Worm (Caenorhabditis elegans): ENCODE data around the gene F58E2.3.

Gene F58E2.3

DNA sequence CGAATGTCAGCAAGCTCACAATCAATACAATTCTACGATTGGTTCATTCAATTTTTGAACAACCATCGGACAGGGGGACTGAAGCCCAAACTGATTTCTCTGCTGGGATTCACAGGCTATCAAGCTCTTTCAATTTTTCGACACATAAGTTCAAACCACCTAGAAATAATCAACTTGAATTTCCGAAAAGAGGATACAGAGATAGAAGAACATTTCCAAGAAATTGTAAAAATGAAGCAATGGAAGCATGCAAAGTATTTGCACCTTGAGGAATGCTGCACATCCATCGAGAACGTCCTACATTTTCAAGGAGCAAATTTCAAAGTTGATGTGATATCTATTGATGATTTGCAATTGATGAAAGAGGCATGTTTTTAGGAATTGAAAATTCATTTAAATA is 523 bp downstream of the F58E2.3 start:
- TF ChIP-seq mab-5 (tag; optimal IDR thresholded peaks at IDR 0.05), result no peak
- TF ChIP-seq snpc-4 (tag; optimal IDR thresholded peaks at IDR 0.05), result no peak
- TF ChIP-seq ama-1 (optimal IDR thresholded peaks at IDR 0.05), result no peak
- TF ChIP-seq nhr-12 (tag; optimal IDR thresholded peaks at IDR 0.05), result no peak
- no peak for TF ChIP-seq ztf-1 (GFP tag; conservative IDR thresholded peaks at IDR 0.05)
- no peak for TF ChIP-seq nhr-10 (tag; optimal IDR thresholded peaks at IDR 0.05)
- TF ChIP-seq nhr-25 (tag; optimal IDR thresholded peaks at IDR 0.05), result no peak
- no peak for TF ChIP-seq ceh-82 (tag; optimal IDR thresholded peaks at IDR 0.05)
- TF ChIP-seq lin-11 (tag; optimal IDR thresholded peaks at IDR 0.05), result no peak
- TF ChIP-seq fos-1 (tag; optimal IDR thresholded peaks at IDR 0.05), result no peak
- TF ChIP-seq mbf-1 (tag; optimal IDR thresholded peaks at IDR 0.05), result no peak
- no peak for TF ChIP-seq egl-27 (tag; optimal IDR thresholded peaks at IDR 0.05)
- TF ChIP-seq alr-1 (tag; optimal IDR thresholded peaks at IDR 0.05), result no peak
- no peak for TF ChIP-seq elt-3 (tag; optimal IDR thresholded peaks at IDR 0.05)
- TF ChIP-seq nhr-11 (tag; optimal IDR thresholded peaks at IDR 0.05), result no peak
- TF ChIP-seq lsy-2 (tag; optimal IDR thresholded peaks at IDR 0.05), result no peak
- TF ChIP-seq unc-39 (tag; optimal IDR thresholded peaks at IDR 0.05), result no peak
- TF ChIP-seq crh-2 (tag; optimal IDR thresholded peaks at IDR 0.05), result no peak
- no peak for TF ChIP-seq blmp-1 (tag; optimal IDR thresholded peaks at IDR 0.05; ENCODE audit: insufficient read depth)

DNA sequence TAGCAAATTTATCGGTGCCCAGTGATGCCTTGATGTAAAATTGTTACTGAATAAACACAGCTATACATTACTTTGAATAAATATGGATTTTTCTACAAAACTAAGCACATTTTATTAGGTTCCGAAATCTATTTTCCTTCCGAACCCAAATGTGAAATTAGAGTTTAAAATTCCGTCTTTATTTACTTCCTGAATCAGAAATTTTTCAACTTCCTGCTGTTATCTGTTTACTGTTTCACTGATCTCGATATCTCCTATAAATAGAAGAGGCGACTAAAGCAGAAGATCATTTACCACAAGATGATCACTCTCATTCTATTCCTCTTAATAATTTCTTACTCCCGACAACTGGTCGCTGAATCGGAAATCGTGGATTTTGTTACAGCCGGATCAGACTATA is 2.5 kb downstream of the F58E2.3 start, which contains the start of gene F58E2.2:
Gene F58E2.2 (plus strand): TSS at position 301 of the 400 bp plus-strand sequence.
- TF ChIP-seq nhr-6 (tag; optimal IDR thresholded peaks at IDR 0.05) (no peak), unc-55 (GFP tag; optimal IDR thresholded peaks at IDR 0.05) (no peak), lin-13 (GFP tag; optimal IDR thresholded peaks at IDR 0.05) (no peak), blmp-1 (tag; optimal IDR thresholded peaks at IDR 0.05; ENCODE audit: insufficient read depth) (no peak), nhr-10 (tag; optimal IDR thresholded peaks at IDR 0.05) (no peak), gmeb-1 (tag; optimal IDR thresholded peaks at IDR 0.05) (no peak), lin-39 (tag; optimal IDR thresholded peaks at IDR 0.05) (no peak), elt-3 (tag; optimal IDR thresholded peaks at IDR 0.05) (no peak), ama-1 (optimal IDR thresholded peaks at IDR 0.05) (no peak), crh-2 (tag; optimal IDR thresholded peaks at IDR 0.05) (no peak), C34F6.9 (tag; optimal IDR thresholded peaks at IDR 0.05) (no peak)

DNA sequence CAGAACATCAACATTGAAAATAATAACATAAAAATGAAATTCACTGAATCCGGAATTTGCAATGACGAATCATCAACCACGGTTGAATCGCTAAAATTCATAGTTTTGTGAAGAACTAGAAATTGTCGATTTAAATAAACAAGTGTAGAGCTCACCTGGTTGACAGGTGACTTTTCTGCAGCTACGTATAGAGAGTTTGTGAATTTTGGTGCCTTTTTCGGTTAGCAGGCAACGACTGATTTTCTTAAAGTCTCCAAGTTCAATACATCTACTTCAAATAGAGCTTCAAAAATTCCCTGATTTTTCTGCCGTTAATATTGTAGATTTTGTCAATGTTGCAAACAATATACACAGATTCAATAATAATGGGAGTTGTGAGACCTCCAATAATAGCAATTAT is 9.9 kb downstream of the F58E2.3 start, which contains the start of gene srz-69:
Gene srz-69 (minus strand): TSS at position 101 of the 400 bp plus-strand sequence.
- TF ChIP-seq sma-3 (GFP tag; optimal IDR thresholded peaks at IDR 0.05) (no peak), unc-62 (GFP tag; optimal IDR thresholded peaks at IDR 0.05) (no peak), gmeb-1 (tag; optimal IDR thresholded peaks at IDR 0.05) (no peak), nhr-23 (tag; optimal IDR thresholded peaks at IDR 0.05) (no peak), F13H6.1 (tag; optimal IDR thresholded peaks at IDR 0.05) (no peak), ztf-11 (tag; optimal IDR thresholded peaks at IDR 0.05) (no peak), ztf-4 (tag; optimal IDR thresholded peaks at IDR 0.05) (no peak), crh-2 (tag; optimal IDR thresholded peaks at IDR 0.05) (no peak), nhr-77 (tag; optimal IDR thresholded peaks at IDR 0.05) (no peak), fos-1 (tag; optimal IDR thresholded peaks at IDR 0.05) (no peak), mab-5 (tag; optimal IDR thresholded peaks at IDR 0.05) (no peak), lin-13 (GFP tag; optimal IDR thresholded peaks at IDR 0.05) (no peak), sem-4 (tag; optimal IDR thresholded peaks at IDR 0.05) (no peak), lsy-2 (tag; optimal IDR thresholded peaks at IDR 0.05) (no peak), lin-39 (tag; optimal IDR thresholded peaks at IDR 0.05) (no peak), blmp-1 (tag; optimal IDR thresholded peaks at IDR 0.05; ENCODE audit: insufficient read depth) (no peak), ceh-82 (tag; optimal IDR thresholded peaks at IDR 0.05) (no peak), nhr-6 (tag; optimal IDR thresholded peaks at IDR 0.05) (no peak)

DNA sequence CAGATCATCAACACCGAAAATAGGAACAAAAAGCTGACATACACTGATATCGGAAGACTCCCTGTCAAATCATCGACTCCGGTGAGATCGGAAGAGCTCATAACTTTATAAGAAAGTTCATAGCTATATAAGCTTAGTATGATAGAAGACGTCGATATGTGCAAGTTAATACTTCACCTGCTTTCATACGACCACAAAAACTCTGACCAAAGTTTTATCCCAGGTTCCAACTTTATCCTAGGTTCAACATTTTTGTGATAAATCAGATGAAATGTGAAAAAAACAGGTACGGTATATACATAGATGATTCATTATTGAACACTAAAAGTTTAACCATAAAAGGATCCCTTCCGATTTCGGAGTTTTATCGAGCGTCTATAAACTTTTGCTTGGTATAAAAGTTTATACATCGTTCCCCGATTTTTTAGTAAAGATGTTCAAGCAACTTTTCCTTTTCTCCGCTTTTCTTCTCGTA is 11.7 kb downstream of the F58E2.3 start, which contains the start of the genes srz-70 and C09G12.5:
Gene srz-70 (minus strand): TSS at position 101 of the 475 bp plus-strand sequence.
Gene C09G12.5 (plus strand): TSS at position 425 of the 475 bp plus-strand sequence.
- no peak for TF ChIP-seq mbf-1 (tag; optimal IDR thresholded peaks at IDR 0.05)
- TF ChIP-seq lin-39 (tag; optimal IDR thresholded peaks at IDR 0.05), result no peak
- TF ChIP-seq mdl-1 (tag; optimal IDR thresholded peaks at IDR 0.05), result no peak
- TF ChIP-seq gmeb-1 (tag; optimal IDR thresholded peaks at IDR 0.05), result no peak
- TF ChIP-seq C34F6.9 (tag; optimal IDR thresholded peaks at IDR 0.05), result no peak
- TF ChIP-seq alr-1 (tag; optimal IDR thresholded peaks at IDR 0.05), result no peak
- TF ChIP-seq lsy-2 (tag; optimal IDR thresholded peaks at IDR 0.05), result no peak
- TF ChIP-seq nhr-129 (tag; optimal IDR thresholded peaks at IDR 0.05), result no peak
- no peak for TF ChIP-seq blmp-1 (tag; optimal IDR thresholded peaks at IDR 0.05; ENCODE audit: insufficient read depth)
